Worm (Caenorhabditis elegans) whole organism, L2 larva: ENCODE measurements around the gene nep-15.

Experiments
- F13H6.1 ChIP-seq: sonication (generic microtip); optimal IDR thresholded peaks from 2 replicates; lab custom pipeline; 2016; ENCODE audit warnings: missing genetic modification characterization, missing compliant biosample characterization
- ama-1 ChIP-seq: fragments of 150-350 bp; optimal IDR thresholded peaks from 2 replicates; lab custom pipeline; 2018; ENCODE audit warnings: inconsistent platforms
- nhr-6 ChIP-seq: fragments of 150-350 bp; optimal IDR thresholded peaks from 2 replicates; lab custom pipeline; 2014; ENCODE audit warnings: missing biosample characterization, missing genetic modification characterization
- unc-39 ChIP-seq: fragments of 150-350 bp; optimal IDR thresholded peaks from 2 replicates; lab custom pipeline; 2014; ENCODE audit warnings: missing biosample characterization, missing genetic modification characterization

- TF ChIP-seq F13H6.1 (no peak), ama-1 (no peak), nhr-6 (tag; lab: Kevin White, UChicago) (no peak), unc-39 (tag; lab: Kevin White, UChicago) (no peak)
Measured at ce11 chrX:8371906-8372305, at the start of gene nep-15.
